Worm (Caenorhabditis elegans): Measurements from ENCODE around the gene EGAP1.1.

DNA sequence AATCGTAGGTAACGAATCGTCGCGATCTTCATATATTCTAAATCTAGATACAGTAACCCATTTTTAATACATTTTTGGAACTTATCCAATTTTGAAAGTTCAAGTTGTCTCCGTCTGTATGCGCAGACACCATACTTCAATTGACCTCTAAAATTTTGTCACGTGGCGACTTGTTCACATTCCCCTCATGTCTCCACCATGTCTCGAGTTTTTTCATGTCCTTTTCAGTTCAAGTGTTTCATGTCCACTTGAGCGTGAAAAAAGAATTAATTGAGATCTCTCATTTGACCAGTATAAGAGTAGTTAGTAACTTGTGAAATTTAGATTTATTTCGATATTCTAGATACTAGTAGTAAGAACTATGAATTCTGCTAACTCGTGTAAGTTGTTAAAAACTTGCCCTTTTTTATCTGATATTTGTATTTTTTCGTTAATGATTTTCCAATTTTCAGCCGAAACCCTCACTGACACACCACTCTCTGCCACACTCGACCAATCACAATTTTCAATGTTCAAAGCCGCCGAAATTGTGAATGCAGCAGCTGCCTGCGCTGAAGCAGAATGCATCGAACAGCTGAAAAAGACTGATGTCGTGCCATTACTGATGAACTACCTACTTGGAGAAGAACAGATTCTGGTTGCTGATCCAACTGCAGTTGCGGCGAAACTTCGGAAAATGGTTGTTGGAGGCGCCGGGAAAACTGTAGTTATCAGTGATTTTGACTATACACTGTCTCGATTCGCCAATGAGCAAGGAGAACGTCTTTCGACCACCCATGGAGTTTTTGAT lies 14.8 kb upstream of the EGAP1.1 start:
- TF ChIP-seq nhr-23 (tag; optimal IDR thresholded peaks at IDR 0.05) (no peak), nhr-10 (tag; optimal IDR thresholded peaks at IDR 0.05) (no peak), fos-1 (tag; optimal IDR thresholded peaks at IDR 0.05) (peak; percentile 12), alr-1 (tag; optimal IDR thresholded peaks at IDR 0.05) (no peak), nhr-77 (tag; optimal IDR thresholded peaks at IDR 0.05) (no peak), unc-62 (GFP tag; optimal IDR thresholded peaks at IDR 0.05) (no peak), nhr-11 (tag; optimal IDR thresholded peaks at IDR 0.05) (no peak), skn-1 (tag; optimal IDR thresholded peaks at IDR 0.05) (no peak), ceh-82 (tag; optimal IDR thresholded peaks at IDR 0.05) (no peak), snpc-4 (tag; optimal IDR thresholded peaks at IDR 0.05) (no peak)
